Fruit fly (Drosophila melanogaster) whole organism, adult: ENCODE data around the gene CG7044.

Experiments
- CG11617 ChIP-seq: fragments of 200-800 bp; sonication (Bioruptor generic); optimal IDR thresholded peaks from 2 replicates; lab custom pipeline; 2017; ENCODE audit warnings: mild to moderate bottlenecking, missing biosample characterization, missing genetic modification reagents, missing genetic modification characterization
- CG12768 ChIP-seq: fragments of 200-800 bp; sonication (Bioruptor generic); optimal IDR thresholded peaks from 2 replicates; lab custom pipeline; 2017; ENCODE audit warnings: missing biosample characterization, missing genetic modification characterization, mild to moderate bottlenecking, moderate library complexity, missing genetic modification reagents
- CG14711 ChIP-seq: fragments of 200-800 bp; sonication (Bioruptor generic); optimal IDR thresholded peaks from 2 replicates; lab custom pipeline; 2018; ENCODE audit warnings: missing biosample characterization, mild to moderate bottlenecking, missing genetic modification characterization, moderate library complexity
- CG5204 ChIP-seq: fragments of 200-800 bp; sonication (Bioruptor generic); optimal IDR thresholded peaks from 2 replicates; lab custom pipeline; 2016; ENCODE audit warnings: missing biosample characterization, missing genetic modification characterization
- Clk ChIP-seq: fragments of 200-800 bp; sonication (Bioruptor generic); optimal IDR thresholded peaks from 2 replicates; lab custom pipeline; 2017; ENCODE audit warnings: missing biosample characterization, missing genetic modification characterization
- Crg-1 ChIP-seq: fragments of 200-800 bp; sonication (Bioruptor generic); optimal IDR thresholded peaks from 2 replicates; lab custom pipeline; 2016; ENCODE audit warnings: missing biosample characterization, missing genetic modification characterization
- Hr96 ChIP-seq: fragments of 200-800 bp; sonication (Bioruptor generic); optimal IDR thresholded peaks from 2 replicates; lab custom pipeline; 2016; ENCODE audit warnings: missing biosample characterization, missing genetic modification characterization
- Mnt ChIP-seq: fragments of 200-800 bp; sonication (Bioruptor generic); optimal IDR thresholded peaks from 2 replicates; lab custom pipeline; 2016; ENCODE audit warnings: missing biosample characterization, mild to moderate bottlenecking, missing genetic modification characterization
- bab1 ChIP-seq: fragments of 200-800 bp; sonication (Bioruptor generic); optimal IDR thresholded peaks from 3 replicates; lab custom pipeline; 2019; ENCODE audit warnings: missing biosample characterization, mild to moderate bottlenecking, missing genetic modification characterization, moderate library complexity
- cic ChIP-seq: fragments of 200-800 bp; sonication (Bioruptor generic); optimal IDR thresholded peaks from 2 replicates; lab custom pipeline; 2017; ENCODE audit warnings: missing biosample characterization, mild to moderate bottlenecking, missing genetic modification characterization, moderate library complexity
- cnc ChIP-seq, 2 experiments: fragments of >200 bp; optimal IDR thresholded peaks; 2 replicates each; lab custom pipeline; 2017
- kay ChIP-seq: fragments of 200-800 bp; sonication (Bioruptor generic); peaks from one replicate; lab custom pipeline; 2016; ENCODE audit warnings: missing biosample characterization, missing genetic modification characterization, borderline replicate concordance
- ovo ChIP-seq: fragments of 200-800 bp; sonication (Bioruptor generic); optimal IDR thresholded peaks from 2 replicates; lab custom pipeline; 2016; ENCODE audit warnings: missing biosample characterization, missing genetic modification characterization
- toe ChIP-seq: fragments of 200-800 bp; sonication (Bioruptor generic); optimal IDR thresholded peaks from 2 replicates; lab custom pipeline; 2016; ENCODE audit warnings: missing biosample characterization, missing genetic modification characterization

- TF ChIP-seq ovo = peak; percentile 13
- TF ChIP-seq CG12768 (GFP tag; lab: Kevin White, UChicago) = no peak
- peak; percentile 43 for TF ChIP-seq bab1 (GFP tag; lab: Kevin White, UChicago)
- no peak for TF ChIP-seq Hr96 (GFP tag; lab: Kevin White, UChicago)
- no peak for TF ChIP-seq cic
- TF ChIP-seq cnc (optimal IDR thresholded peaks at IDR 0.05; lab: Kevin White, UChicago) = no peak
- no peak for TF ChIP-seq toe (GFP tag; lab: Kevin White, UChicago)
- TF ChIP-seq CG11617 = peak; percentile 20
- no peak for TF ChIP-seq Crg-1 (GFP tag; lab: Kevin White, UChicago)
- TF ChIP-seq Mnt (GFP tag; lab: Kevin White, UChicago) = peak; percentile 47
- TF ChIP-seq Clk (GFP tag; lab: Kevin White, UChicago) = no peak
- peak; percentile 98 for TF ChIP-seq CG14711 (tag; lab: Kevin White, UChicago)
- no peak for TF ChIP-seq kay
- no peak for TF ChIP-seq CG5204 (GFP tag; lab: Kevin White, UChicago)
Measured at dm6 chr3R:21140458-21140857, 38.9 kb upstream of the CG7044 start, which contains the start of gene SNF4Agamma.
